Fruit fly (Drosophila melanogaster) whole organism, embryonic: ENCODE results near the gene CG10730.
A peak's percentile ranks its signal among the peaks of the same experiment; 100 is the strongest.

Experiments used
- Ada2b ChIP-seq: fragments of 200-800 bp; sonication (Bioruptor generic); IDR thresholded peaks from 2 replicates; pipeline ENCODE4 v1.3.6; 2022; ENCODE audit warnings: missing biosample characterization, missing genetic modification characterization
- CG10267 ChIP-seq: fragments of 200-800 bp; sonication (Bioruptor generic); optimal IDR thresholded peaks from 2 replicates; lab custom pipeline; 2018; ENCODE audit warnings: missing biosample characterization, mild to moderate bottlenecking, missing genetic modification characterization, moderate library complexity
- CG11456 ChIP-seq: fragments of 200-800 bp; sonication (Bioruptor generic); IDR thresholded peaks from 3 replicates; pipeline ENCODE4 v1.3.6; 2022; ENCODE audit warnings: missing biosample characterization, missing genetic modification characterization
- CG12219 ChIP-seq: fragments of 200-800 bp; sonication (Bioruptor generic); optimal IDR thresholded peaks from 3 replicates; lab custom pipeline; 2018; ENCODE audit warnings: missing biosample characterization, mild to moderate bottlenecking, missing genetic modification characterization
- CG13123 ChIP-seq: fragments of 200-800 bp; sonication (Bioruptor generic); optimal IDR thresholded peaks from 2 replicates; lab custom pipeline; 2016; ENCODE audit warnings: missing biosample characterization, missing genetic modification characterization
- CG13775 ChIP-seq: fragments of 200-800 bp; sonication (Bioruptor generic); optimal IDR thresholded peaks from 3 replicates; lab custom pipeline; 2017; ENCODE audit warnings: missing biosample characterization, mild to moderate bottlenecking, missing genetic modification characterization
- CG14014 ChIP-seq: fragments of 200-800 bp; sonication (Bioruptor generic); IDR thresholded peaks from 2 replicates; pipeline ENCODE4 v1.3.6; 2022; ENCODE audit warnings: missing biosample characterization, missing genetic modification characterization
- CG15269 ChIP-seq: fragments of 200-800 bp; sonication (Bioruptor generic); optimal IDR thresholded peaks from 2 replicates; lab custom pipeline; 2018; ENCODE audit warnings: missing biosample characterization, mild to moderate bottlenecking, missing genetic modification characterization, moderate library complexity
- CG16863 ChIP-seq: fragments of 200-800 bp; sonication (Bioruptor generic); optimal IDR thresholded peaks from 3 replicates; lab custom pipeline; 2016; ENCODE audit warnings: missing biosample characterization, missing genetic modification characterization
- CG17385 ChIP-seq: fragments of 200-800 bp; sonication (Bioruptor generic); optimal IDR thresholded peaks from 3 replicates; lab custom pipeline; 2018; ENCODE audit warnings: missing biosample characterization, mild to moderate bottlenecking, missing genetic modification characterization
- CG18599 ChIP-seq: fragments of 200-800 bp; sonication (Bioruptor generic); optimal IDR thresholded peaks from 3 replicates; lab custom pipeline; 2017; ENCODE audit warnings: missing biosample characterization, missing genetic modification characterization, mild to moderate bottlenecking, moderate library complexity, missing genetic modification reagents
- CG18764 ChIP-seq: fragments of 200-800 bp; sonication (Bioruptor generic); optimal IDR thresholded peaks from 3 replicates; lab custom pipeline; 2016; ENCODE audit warnings: missing biosample characterization, missing genetic modification characterization
- CG2678 ChIP-seq: fragments of 200-800 bp; sonication (Bioruptor generic); optimal IDR thresholded peaks from 3 replicates; lab custom pipeline; 2019; ENCODE audit warnings: missing biosample characterization, mild to moderate bottlenecking, missing genetic modification characterization, moderate library complexity
- CG3065 ChIP-seq: fragments of 200-800 bp; sonication (Bioruptor generic); optimal IDR thresholded peaks from 2 replicates; lab custom pipeline; 2016; ENCODE audit warnings: missing biosample characterization, missing genetic modification characterization
- CG31388 ChIP-seq: fragments of 200-800 bp; sonication (Bioruptor generic); optimal IDR thresholded peaks from 2 replicates; lab custom pipeline; 2016; ENCODE audit warnings: missing biosample characterization, missing genetic modification characterization
- CG32772 ChIP-seq: fragments of 200-800 bp; sonication (Bioruptor generic); IDR thresholded peaks from 2 replicates; pipeline ENCODE4 v1.3.6; 2022; ENCODE audit warnings: missing biosample characterization, missing genetic modification characterization
- CG3407 ChIP-seq: fragments of 200-800 bp; sonication (Bioruptor generic); optimal IDR thresholded peaks from 2 replicates; lab custom pipeline; 2018; ENCODE audit warnings: missing biosample characterization, mild to moderate bottlenecking, missing genetic modification characterization
- CG4617 ChIP-seq: fragments of 200-800 bp; sonication (Bioruptor generic); optimal IDR thresholded peaks from 3 replicates; lab custom pipeline; 2016; ENCODE audit warnings: missing biosample characterization, missing genetic modification characterization, borderline replicate concordance
- CG6175 ChIP-seq: fragments of 200-800 bp; sonication (Bioruptor generic); IDR thresholded peaks from 3 replicates; pipeline ENCODE4 v1.3.6; 2022; ENCODE audit warnings: missing biosample characterization, missing genetic modification characterization
- CG6254 ChIP-seq: fragments of 200-800 bp; sonication (Bioruptor generic); optimal IDR thresholded peaks from 3 replicates; lab custom pipeline; 2017; ENCODE audit warnings: mild to moderate bottlenecking, missing biosample characterization, missing genetic modification reagents, missing genetic modification characterization
- CG6272 ChIP-seq: fragments of 200-800 bp; sonication (Bioruptor generic); IDR thresholded peaks from 2 replicates; pipeline ENCODE4 v1.3.6; 2022; ENCODE audit warnings: missing biosample characterization, missing genetic modification characterization
- CG6854 ChIP-seq: fragments of 200-800 bp; sonication (Bioruptor generic); optimal IDR thresholded peaks from 3 replicates; lab custom pipeline; 2017; ENCODE audit warnings: missing biosample characterization, mild to moderate bottlenecking, missing genetic modification characterization
- CG7556 ChIP-seq: fragments of 200-800 bp; sonication (Bioruptor generic); optimal IDR thresholded peaks from 2 replicates; lab custom pipeline; 2017; ENCODE audit warnings: missing biosample characterization, mild to moderate bottlenecking, missing genetic modification characterization
- CG8944 ChIP-seq: fragments of 200-800 bp; sonication (Bioruptor generic); optimal IDR thresholded peaks from 3 replicates; lab custom pipeline; 2016; ENCODE audit warnings: missing biosample characterization, missing genetic modification characterization
- CG9817 ChIP-seq: fragments of 200-800 bp; sonication (Bioruptor generic); optimal IDR thresholded peaks from 2 replicates; lab custom pipeline; 2018; ENCODE audit warnings: missing biosample characterization, mild to moderate bottlenecking, missing genetic modification characterization, moderate library complexity
- Camta ChIP-seq: fragments of 200-800 bp; sonication (Bioruptor generic); optimal IDR thresholded peaks from 2 replicates; lab custom pipeline; 2016; ENCODE audit warnings: missing biosample characterization, missing genetic modification characterization
- Chrac-16 ChIP-seq: fragments of 200-800 bp; sonication (Bioruptor generic); optimal IDR thresholded peaks from 3 replicates; lab custom pipeline; 2016; ENCODE audit warnings: missing biosample characterization, missing genetic modification characterization
- CoRest ChIP-seq: fragments of 200-800 bp; sonication (Bioruptor generic); optimal IDR thresholded peaks from 3 replicates; lab custom pipeline; 2018; ENCODE audit warnings: missing biosample characterization, mild to moderate bottlenecking, missing genetic modification characterization, moderate library complexity
- Dbx ChIP-seq: fragments of 200-800 bp; sonication (Bioruptor generic); IDR thresholded peaks from 3 replicates; pipeline ENCODE4 v1.3.6; 2022; ENCODE audit warnings: missing biosample characterization, missing genetic modification characterization
- Drgx ChIP-seq: fragments of 200-800 bp; sonication (Bioruptor generic); IDR thresholded peaks from 2 replicates; pipeline ENCODE4 v1.3.6; 2022; ENCODE audit warnings: missing biosample characterization, missing genetic modification characterization
- Ets65A ChIP-seq: fragments of 200-800 bp; sonication (Bioruptor generic); peaks from one replicate; lab custom pipeline; 2016; ENCODE audit warnings: missing biosample characterization, missing genetic modification characterization
- Fer1 ChIP-seq: fragments of 200-800 bp; sonication (Bioruptor generic); optimal IDR thresholded peaks from 2 replicates; lab custom pipeline; 2017; ENCODE audit warnings: missing biosample characterization, mild to moderate bottlenecking, missing genetic modification characterization
- Hr39 ChIP-seq: fragments of >200 bp; optimal IDR thresholded peaks from 2 replicates; lab custom pipeline; 2017
- Hsf ChIP-seq: fragments of 200-800 bp; sonication (Bioruptor generic); optimal IDR thresholded peaks from 3 replicates; lab custom pipeline; 2016; ENCODE audit warnings: missing biosample characterization, missing genetic modification characterization
- Kr ChIP-seq: fragments of 200-800 bp; sonication (Bioruptor generic); optimal IDR thresholded peaks from 2 replicates; lab custom pipeline; 2017; ENCODE audit warnings: missing biosample characterization, mild to moderate bottlenecking, missing genetic modification characterization
- Med ChIP-seq: fragments of 200-800 bp; sonication (Bioruptor generic); peaks from one replicate; lab custom pipeline; 2016; ENCODE audit warnings: missing biosample characterization, missing genetic modification characterization, mild to moderate bottlenecking, inconsistent platforms, moderate library complexity
- Optix ChIP-seq: fragments of 200-800 bp; sonication (Bioruptor generic); IDR thresholded peaks from 3 replicates; pipeline ENCODE4 v1.3.6; 2022; ENCODE audit warnings: missing biosample characterization, missing genetic modification characterization
- chif ChIP-seq, 2 experiments: fragments of 200-800 bp; sonication (Bioruptor generic); optimal IDR thresholded peaks; 3 replicates each; lab custom pipeline; 2016; ENCODE audit warnings: missing biosample characterization in 2 of 2, missing genetic modification characterization in 2 of 2
- chinmo ChIP-seq: fragments of 200-800 bp; sonication (Bioruptor generic); IDR thresholded peaks from 4 replicates; pipeline ENCODE4 v1.3.6; 2022; ENCODE audit warnings: missing biosample characterization, missing genetic modification characterization; ENCODE audit not compliant: partially characterized antibody
- disco-r ChIP-seq: fragments of 200-800 bp; sonication (Bioruptor generic); optimal IDR thresholded peaks from 2 replicates; lab custom pipeline; 2016; ENCODE audit warnings: missing biosample characterization, missing genetic modification characterization
- gcm ChIP-seq: fragments of 200-800 bp; sonication (Bioruptor generic); optimal IDR thresholded peaks from 2 replicates; lab custom pipeline; 2019; ENCODE audit warnings: missing biosample characterization, mild to moderate bottlenecking, missing genetic modification characterization, moderate library complexity
- gsb ChIP-seq: fragments of 200-800 bp; sonication (Bioruptor generic); IDR thresholded peaks from 2 replicates; pipeline ENCODE4 v1.3.6; 2022; ENCODE audit warnings: missing biosample characterization, missing genetic modification characterization
- jumu ChIP-seq: fragments of 200-800 bp; sonication (Bioruptor generic); optimal IDR thresholded peaks from 3 replicates; lab custom pipeline; 2016; ENCODE audit warnings: missing biosample characterization, missing genetic modification characterization
- lab ChIP-seq: fragments of 200-800 bp; sonication (Bioruptor generic); optimal IDR thresholded peaks from 3 replicates; lab custom pipeline; 2017; ENCODE audit warnings: missing biosample characterization, missing genetic modification characterization, mild to moderate bottlenecking, moderate library complexity, missing genetic modification reagents
- lbe ChIP-seq: fragments of 200-800 bp; sonication (Bioruptor generic); optimal IDR thresholded peaks from 2 replicates; lab custom pipeline; 2016; ENCODE audit warnings: missing biosample characterization, mild to moderate bottlenecking, missing genetic modification characterization
- luna ChIP-seq: fragments of 200-800 bp; sonication (Bioruptor generic); optimal IDR thresholded peaks from 2 replicates; lab custom pipeline; 2016; ENCODE audit warnings: missing biosample characterization, missing genetic modification characterization
- mirr ChIP-seq: fragments of 200-800 bp; sonication (Bioruptor generic); optimal IDR thresholded peaks from 3 replicates; lab custom pipeline; 2018; ENCODE audit warnings: missing biosample characterization, mild to moderate bottlenecking, missing genetic modification characterization
- nerfin-1 ChIP-seq: fragments of 200-800 bp; sonication (Bioruptor generic); optimal IDR thresholded peaks from 3 replicates; lab custom pipeline; 2019; ENCODE audit warnings: missing biosample characterization, mild to moderate bottlenecking, missing genetic modification characterization, moderate library complexity
- sd ChIP-seq: fragments of 200-800 bp; sonication (Bioruptor generic); optimal IDR thresholded peaks from 3 replicates; lab custom pipeline; 2018; ENCODE audit warnings: missing biosample characterization, mild to moderate bottlenecking, missing genetic modification characterization, moderate library complexity
- ssp ChIP-seq: fragments of 200-800 bp; sonication (Bioruptor generic); IDR thresholded peaks from 2 replicates; pipeline ENCODE4 v1.3.6; 2022; ENCODE audit warnings: missing biosample characterization, missing genetic modification characterization
- z ChIP-seq: fragments of 200-800 bp; sonication (Bioruptor generic); IDR thresholded peaks from 3 replicates; pipeline ENCODE4 v1.3.6; 2022; ENCODE audit warnings: missing biosample characterization, missing genetic modification characterization

The CG10730 gene

DNA sequence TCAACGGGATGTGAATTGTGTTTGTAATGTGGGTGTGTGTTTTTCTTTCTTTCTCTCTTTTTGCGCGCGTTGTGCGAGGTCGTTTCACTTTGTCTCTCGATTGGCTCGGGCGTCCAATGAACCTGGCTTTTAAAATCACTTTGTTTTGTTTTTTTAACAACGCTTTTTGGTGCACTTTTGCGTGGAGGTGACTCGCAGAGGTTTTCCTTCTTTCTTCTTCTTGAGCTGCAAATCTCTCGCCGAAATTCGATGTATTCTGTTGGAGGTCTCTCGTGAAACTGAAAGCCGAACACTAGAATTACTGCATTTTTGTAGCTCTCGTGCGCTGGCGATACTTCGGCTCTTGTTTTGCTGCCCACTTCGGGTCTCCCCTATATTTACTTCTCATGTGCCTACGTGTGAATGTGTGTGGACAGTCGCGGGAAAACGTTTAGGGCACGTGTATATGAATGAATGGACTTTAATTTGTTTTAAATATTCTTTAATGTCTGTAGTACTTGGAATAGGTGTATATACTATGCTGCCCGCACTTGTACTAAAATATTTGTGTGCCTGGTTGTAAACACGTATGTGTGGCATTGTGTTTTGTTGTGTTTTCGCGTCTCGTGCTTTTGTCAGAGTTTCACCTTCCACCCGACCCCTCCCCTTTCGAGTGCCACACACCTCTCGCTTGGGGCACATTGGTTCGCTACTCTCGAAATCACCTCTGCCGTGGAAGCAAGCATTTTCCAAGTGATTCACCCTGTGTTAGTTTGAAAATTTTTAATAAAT lies 13.0 kb upstream of the CG10730 start, which contains the start of gene fok (continued):
- TF ChIP-seq CG18764 (GFP tag; lab: Kevin White, UChicago) = peak; percentile 88
- TF ChIP-seq chif (GFP tag; optimal IDR thresholded peaks at IDR 0.05; lab: Kevin White, UChicago) = peak; percentile 94 to 96
- TF ChIP-seq CG4617 = peak; percentile 79
- peak; percentile 99 for TF ChIP-seq CG18599 (GFP tag; lab: Kevin White, UChicago)
- TF ChIP-seq CG2678 (tag; lab: Kevin White, UChicago) = peak; percentile 99
- peak; percentile 95 for TF ChIP-seq CG13775
- TF ChIP-seq ssp (GFP tag; lab: Robert Waterston, UW) = peak; percentile 85
- TF ChIP-seq Kr = peak; percentile 30
- TF ChIP-seq CG15269 (tag; lab: Kevin White, UChicago) = peak; percentile 98
- TF ChIP-seq lbe (GFP tag; lab: Kevin White, UChicago) = peak; percentile 98
- peak; percentile 96 for TF ChIP-seq Hsf (GFP tag; lab: Kevin White, UChicago)
- peak; percentile 97 for TF ChIP-seq CoRest (tag; lab: Kevin White, UChicago)
- TF ChIP-seq CG7556 (GFP tag; lab: Kevin White, UChicago) = peak; percentile 98
- TF ChIP-seq disco-r (GFP tag; lab: Kevin White, UChicago) = peak; percentile 92
- peak; percentile 95 for TF ChIP-seq CG6854
- TF ChIP-seq gsb (GFP tag; lab: Robert Waterston, UW) = peak; percentile 90
- peak; percentile 89 for TF ChIP-seq CG8944 (GFP tag; lab: Kevin White, UChicago)
- TF ChIP-seq Hr39 (lab: Kevin White, UChicago) = no peak
- TF ChIP-seq nerfin-1 = peak; percentile 95
- peak; percentile 95 for TF ChIP-seq CG16863
- TF ChIP-seq CG32772 = peak; percentile 91
- TF ChIP-seq z (GFP tag; lab: Robert Waterston, UW) = no peak; the same call in 2 of the 3 replicates
- peak; percentile 97 for TF ChIP-seq CG12219 (GFP tag; lab: Kevin White, UChicago)
- peak; percentile 94 for TF ChIP-seq CG17385
- TF ChIP-seq CG9817 = peak; percentile 95
- peak; percentile 96 for TF ChIP-seq Dbx (GFP tag; lab: Robert Waterston, UW)
- peak; percentile 99 for TF ChIP-seq CG11456
- TF ChIP-seq luna = peak; percentile 53
- TF ChIP-seq CG3407 = peak; percentile 91
- peak; percentile 86 for TF ChIP-seq CG31388 (GFP tag; lab: Kevin White, UChicago)
- peak; percentile 92 for TF ChIP-seq CG6175
- TF ChIP-seq CG6272 = peak; percentile 89
- peak; percentile 90 for TF ChIP-seq CG3065

DNA sequence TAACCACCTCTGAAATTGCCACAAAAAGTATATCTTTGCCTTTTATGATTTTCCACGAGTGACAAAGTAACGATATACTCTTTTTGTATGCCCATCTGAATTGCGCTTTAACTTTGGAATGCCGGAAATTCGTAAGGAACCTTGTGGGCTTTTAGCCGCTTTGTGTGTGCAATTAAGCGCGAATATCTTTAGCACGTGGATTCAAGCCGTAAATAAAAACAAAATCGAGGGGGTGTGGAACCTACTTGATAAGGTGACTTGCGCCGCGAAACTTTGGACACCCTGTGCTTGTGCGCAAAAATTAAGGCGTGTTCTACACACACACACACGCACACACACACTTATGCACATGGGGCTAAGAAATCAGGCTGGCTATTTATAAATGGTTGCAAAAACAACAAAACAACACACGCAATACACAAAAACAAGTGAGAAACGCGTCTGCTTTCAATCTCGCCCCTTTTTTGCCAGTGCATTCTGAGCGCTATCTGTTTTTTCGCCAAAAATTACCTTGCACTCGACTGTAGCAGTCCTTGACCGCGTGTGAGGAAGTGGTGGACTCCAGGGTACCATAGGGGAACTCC lies 12.2 kb upstream of the CG10730 start:
- 0 out of 4 replicates have a peak, but pooled peaks have one; percentile 55 for TF ChIP-seq chinmo (GFP tag; lab: Robert Waterston, UW)
- TF ChIP-seq Med (GFP tag; lab: Kevin White, UChicago) = peak; percentile 50
- peak; percentile 12 for TF ChIP-seq lab (GFP tag; lab: Kevin White, UChicago)
- 0 out of 2 replicates have a peak, but pooled peaks have one; percentile 26 for TF ChIP-seq Drgx (GFP tag; lab: Robert Waterston, UW)
- 0 out of 3 replicates have a peak, but pooled peaks have one; percentile 14 for TF ChIP-seq Optix (GFP tag; lab: Robert Waterston, UW)
- TF ChIP-seq CG13123 = no peak
- TF ChIP-seq CG14014 (GFP tag; lab: Robert Waterston, UW) = 0 out of 2 replicates have a peak, but pooled peaks have one; percentile 7
- TF ChIP-seq CG6254 (GFP tag; lab: Kevin White, UChicago) = peak; percentile 59
- TF ChIP-seq jumu (GFP tag; lab: Kevin White, UChicago) = no peak
- TF ChIP-seq Camta (GFP tag; lab: Kevin White, UChicago) = no peak
- no peak for TF ChIP-seq Chrac-16 (GFP tag; lab: Kevin White, UChicago)
- TF ChIP-seq Dbx (GFP tag; lab: Robert Waterston, UW) = 0 out of 3 replicates have a peak, but pooled peaks have one; percentile 12
- no peak for TF ChIP-seq Fer1 (GFP tag; lab: Kevin White, UChicago)
- peak; percentile 8; the same call in 1 of the 2 replicates for TF ChIP-seq Ada2b (GFP tag; lab: Robert Waterston, UW)
- no peak for TF ChIP-seq gcm
- peak; percentile 18 for TF ChIP-seq sd (tag; lab: Kevin White, UChicago)
- TF ChIP-seq Ets65A (GFP tag; lab: Kevin White, UChicago) = peak; percentile 84
- no peak for TF ChIP-seq mirr (GFP tag; lab: Kevin White, UChicago)
- no peak for TF ChIP-seq CG10267
